Worm (Caenorhabditis elegans): ENCODE measurements around the gene ddx-15.

- no peak for TF ChIP-seq unc-130 (GFP tag; optimal IDR thresholded peaks at IDR 0.05)
- no peak for TF ChIP-seq F33H1.4 (GFP tag; IDR thresholded peaks at IDR 0.05)
- TF ChIP-seq zim-3 (tag; optimal IDR thresholded peaks at IDR 0.05): no peak
- TF ChIP-seq ceh-27 (GFP tag; optimal IDR thresholded peaks at IDR 0.05): no peak
Measured at ce11 chrIII:5595445-5595844, 3.9 kb upstream of the ddx-15 start, which contains the start of gene ced-6.

Measured in whole organism, young adult.